Worm (Caenorhabditis elegans): ENCODE data around the gene Y22D7AL.10.

The Y22D7AL.10 gene

DNA sequence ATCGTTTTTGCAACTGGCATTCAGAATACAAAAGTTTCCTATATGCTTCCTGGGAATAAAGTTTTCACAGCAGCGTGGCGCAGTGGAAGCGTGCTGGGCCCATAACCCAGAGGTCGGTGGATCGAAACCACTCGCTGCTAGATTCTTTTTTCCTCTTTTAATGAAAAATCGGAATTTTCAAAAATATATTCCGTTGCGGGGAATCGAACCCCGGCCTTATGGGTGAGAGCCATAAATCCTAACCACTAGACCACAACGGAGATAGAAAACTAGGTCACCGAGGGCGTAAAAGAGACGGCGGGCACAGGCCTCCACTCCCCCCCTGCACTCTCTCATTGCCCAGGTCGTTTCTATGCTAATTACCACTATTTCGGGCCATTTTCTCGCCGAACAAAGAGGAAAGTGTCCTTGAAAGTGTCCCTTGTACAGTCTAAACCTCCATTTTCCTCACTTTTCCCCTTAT, 14.2 kb downstream of the Y22D7AL.10 start, which contains the start of gene Y22D7AL.6 (continued):
- peak; percentile 4 for TF ChIP-seq lin-14 (GFP tag; optimal IDR thresholded peaks at IDR 0.05)
- TF ChIP-seq sptf-1 (tag; optimal IDR thresholded peaks at IDR 0.05), result no peak
- peak; percentile 26 for TF ChIP-seq rnt-1 (tag; optimal IDR thresholded peaks at IDR 0.05)
- TF ChIP-seq dpl-1 (GFP tag; optimal IDR thresholded peaks at IDR 0.05), result no peak
- TF ChIP-seq unc-62 (GFP tag; optimal IDR thresholded peaks at IDR 0.05), result no peak
- no peak for TF ChIP-seq ces-1 (GFP tag; optimal IDR thresholded peaks at IDR 0.05)
- TF ChIP-seq lin-39 (tag; optimal IDR thresholded peaks at IDR 0.05), result no peak
- no peak for TF ChIP-seq nhr-84 (tag; optimal IDR thresholded peaks at IDR 0.05)
- no peak for TF ChIP-seq ets-5 (GFP tag; IDR thresholded peaks at IDR 0.05)
- TF ChIP-seq sup-37 (GFP tag; optimal IDR thresholded peaks at IDR 0.05), result no peak
- TF ChIP-seq Y116A8C.19 (tag; optimal IDR thresholded peaks at IDR 0.05; ENCODE audit: borderline replicate concordance), result no peak
- TF ChIP-seq fkh-8 (tag; optimal IDR thresholded peaks at IDR 0.05), result peak; percentile 13
- no peak for TF ChIP-seq pax-3 (tag; optimal IDR thresholded peaks at IDR 0.05)
- TF ChIP-seq hpl-2 (GFP tag; optimal IDR thresholded peaks at IDR 0.05), result no peak
- peak; percentile 49 for TF ChIP-seq nhr-71 (tag; optimal IDR thresholded peaks at IDR 0.05)
- no peak for TF ChIP-seq hlh-17 (GFP tag; optimal IDR thresholded peaks at IDR 0.05; ENCODE audit: borderline replicate concordance)
- peak; percentile 86 for TF ChIP-seq blmp-1 (tag; optimal IDR thresholded peaks at IDR 0.05)
- peak; percentile 89 for TF ChIP-seq nhr-85 (tag)
- no peak for TF ChIP-seq grh-1 (GFP tag; IDR thresholded peaks at IDR 0.05)
- TF ChIP-seq efl-3 (GFP tag; optimal IDR thresholded peaks at IDR 0.05), result no peak
- TF ChIP-seq nhr-11 (tag; optimal IDR thresholded peaks at IDR 0.05), result no peak
- peak; percentile 11 for TF ChIP-seq elt-2 (tag; optimal IDR thresholded peaks at IDR 0.05)
- TF ChIP-seq fkh-10 (GFP tag; optimal IDR thresholded peaks at IDR 0.05), result no peak
- TF ChIP-seq hlh-4 (tag; optimal IDR thresholded peaks at IDR 0.05), result no peak
- TF ChIP-seq nhr-12 (tag; optimal IDR thresholded peaks at IDR 0.05), result no peak
- no peak for TF ChIP-seq ceh-88 (GFP tag; IDR thresholded peaks at IDR 0.05)
- peak; percentile 46 for TF ChIP-seq nhr-90 (tag; optimal IDR thresholded peaks at IDR 0.05; ENCODE audit: poor library complexity)
- TF ChIP-seq mdl-1 (tag; optimal IDR thresholded peaks at IDR 0.05), result peak in 1 of 2 experiments; percentile 21
- TF ChIP-seq pqm-1 (tag; optimal IDR thresholded peaks at IDR 0.05), result no peak
- peak in 1 of 2 experiments; percentile 8 for TF ChIP-seq lin-35 (GFP tag; optimal IDR thresholded peaks at IDR 0.05)
- peak in 1 of 3 experiments; percentile 13 for TF ChIP-seq ceh-82 (tag; optimal IDR thresholded peaks at IDR 0.05)
- no peak for TF ChIP-seq vab-15 (tag; optimal IDR thresholded peaks at IDR 0.05)
- no peak for TF ChIP-seq elt-3 (tag; optimal IDR thresholded peaks at IDR 0.05)
- TF ChIP-seq C04F5.9 (tag; optimal IDR thresholded peaks at IDR 0.05), result no peak
- TF ChIP-seq ama-1 (optimal IDR thresholded peaks at IDR 0.05), result no peak

- no peak for TF ChIP-seq dpl-1 (GFP tag; optimal IDR thresholded peaks at IDR 0.05)
- no peak for TF ChIP-seq lin-39 (tag; optimal IDR thresholded peaks at IDR 0.05)
Measured at ce11 chrIII:1603776-1604175, 15.0 kb downstream of the Y22D7AL.10 start.

DNA sequence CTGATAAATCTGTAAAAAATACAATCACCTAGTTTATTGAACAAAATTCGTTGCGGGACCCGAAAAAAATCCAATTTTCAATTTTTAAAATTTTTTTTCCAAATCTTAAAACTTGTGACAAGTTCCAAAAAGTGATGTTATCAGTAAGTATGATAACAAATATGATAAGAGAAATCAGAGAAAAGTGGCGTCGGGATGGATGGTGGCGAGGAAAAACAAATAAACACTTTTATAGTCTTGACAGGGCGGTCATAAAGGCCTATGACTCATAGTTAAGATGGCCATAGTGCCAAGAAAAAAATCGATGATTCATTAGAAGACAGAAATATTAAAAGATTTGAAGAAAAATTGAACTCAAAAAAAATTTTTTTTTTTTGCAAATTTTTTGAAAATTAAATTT, 16.0 kb downstream of the Y22D7AL.10 start:
- no peak for TF ChIP-seq ceh-8 (GFP tag; optimal IDR thresholded peaks at IDR 0.05)
- TF ChIP-seq hlh-4 (tag; optimal IDR thresholded peaks at IDR 0.05), result no peak
- TF ChIP-seq lin-15B (tag; optimal IDR thresholded peaks at IDR 0.05), result no peak
- TF ChIP-seq ama-1 (optimal IDR thresholded peaks at IDR 0.05), result no peak
- TF ChIP-seq lin-35 (GFP tag; optimal IDR thresholded peaks at IDR 0.05), result peak in 1 of 2 experiments; percentile 44
- no peak for TF ChIP-seq unc-62 (GFP tag; optimal IDR thresholded peaks at IDR 0.05)
- no peak for TF ChIP-seq xbp-1 (tag; optimal IDR thresholded peaks at IDR 0.05)
- TF ChIP-seq blmp-1 (tag; optimal IDR thresholded peaks at IDR 0.05), result peak; percentile 47
- TF ChIP-seq jun-1 (tag; optimal IDR thresholded peaks at IDR 0.05), result peak; percentile 29
- peak; percentile 93 for TF ChIP-seq elt-2 (tag; optimal IDR thresholded peaks at IDR 0.05)
- peak; percentile 23 for TF ChIP-seq nhr-71 (tag; optimal IDR thresholded peaks at IDR 0.05)
- no peak for TF ChIP-seq mab-9 (GFP tag; IDR thresholded peaks at IDR 0.05)
- TF ChIP-seq unc-98 (GFP tag; IDR thresholded peaks at IDR 0.05), result no peak
- no peak for TF ChIP-seq nhr-28 (tag; optimal IDR thresholded peaks at IDR 0.05)
- TF ChIP-seq nhr-237 (tag; optimal IDR thresholded peaks at IDR 0.05), result no peak
- peak; percentile 58 for TF ChIP-seq lin-14 (GFP tag; optimal IDR thresholded peaks at IDR 0.05)
- no peak for TF ChIP-seq tlp-1 (tag; optimal IDR thresholded peaks at IDR 0.05)
- peak; percentile 33 for TF ChIP-seq nhr-90 (tag; optimal IDR thresholded peaks at IDR 0.05; ENCODE audit: poor library complexity)
- TF ChIP-seq grh-1 (GFP tag; IDR thresholded peaks at IDR 0.05), result no peak
- TF ChIP-seq C16A3.4 (tag; optimal IDR thresholded peaks at IDR 0.05), result no peak
- peak; percentile 23 for TF ChIP-seq fos-1 (tag; optimal IDR thresholded peaks at IDR 0.05)
- peak; percentile 50 for TF ChIP-seq pqm-1 (tag; optimal IDR thresholded peaks at IDR 0.05)
- no peak for TF ChIP-seq vab-15 (tag; optimal IDR thresholded peaks at IDR 0.05)
- peak; percentile 28 for TF ChIP-seq nhr-20 (tag; optimal IDR thresholded peaks at IDR 0.05)
- TF ChIP-seq mdl-1 (tag; optimal IDR thresholded peaks at IDR 0.05), result peak in 1 of 2 experiments; percentile 6
- peak in 5 of 6 experiments; percentile 22 to 93 (median 76) for TF ChIP-seq elt-3 (tag; optimal IDR thresholded peaks at IDR 0.05)
- no peak for TF ChIP-seq ets-5 (GFP tag; IDR thresholded peaks at IDR 0.05)
- no peak for TF ChIP-seq snu-23 (GFP tag; optimal IDR thresholded peaks at IDR 0.05)
- peak; percentile 66 for TF ChIP-seq nhr-85 (tag)
